Worm (Caenorhabditis elegans): ENCODE measurements around the gene fbxb-87.

DNA sequence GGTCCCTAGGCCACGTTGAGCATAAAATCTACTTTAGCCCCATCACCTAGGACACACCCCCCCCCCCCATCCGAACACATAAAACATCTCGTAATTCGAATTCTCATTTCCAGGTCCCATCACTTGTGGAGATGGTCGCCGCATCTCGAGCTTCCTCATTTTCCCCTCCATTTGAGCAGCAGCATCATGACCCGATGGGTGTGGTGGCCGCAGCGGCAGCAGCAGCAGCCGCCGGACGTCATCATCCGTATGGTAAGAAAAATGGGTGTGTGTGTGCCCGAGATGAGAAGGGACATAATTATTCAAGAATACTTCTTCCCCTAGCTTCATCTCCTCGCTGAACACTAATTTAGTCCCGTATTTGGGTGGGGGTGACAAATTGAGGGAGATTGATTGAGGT lies 27.2 kb downstream of the fbxb-87 start:
- no peak for TF ChIP-seq flt-1 (GFP tag; IDR thresholded peaks at IDR 0.05)
- TF ChIP-seq ztf-29 (GFP tag; IDR thresholded peaks at IDR 0.05): no peak
